Worm (Caenorhabditis elegans) whole organism, early embryonic: ENCODE results near the gene tps-2.

Experiments
- ets-7 ChIP-seq: sonication (generic microtip); optimal IDR thresholded peaks from 2 replicates; lab custom pipeline; 2016; ENCODE audit warnings: missing genotype, missing genetic modification characterization, missing compliant biosample characterization
- hnd-1 ChIP-seq: sonication (generic microtip); optimal IDR thresholded peaks from 2 replicates; lab custom pipeline; 2016; ENCODE audit warnings: missing genetic modification characterization, missing compliant biosample characterization

- TF ChIP-seq hnd-1 (tag; lab: Kevin White, UChicago) (no peak), ets-7 (no peak)
These were observed 22.0 kb upstream of the tps-2 start, which contains the start of gene C01G12.9 for ce11 chrII:14578716-14579115.
